Fruit fly (Drosophila melanogaster) whole organism, embryonic: ENCODE results near the gene CG32192.

Experiments used
- Adf1 ChIP-seq: fragments of 200-800 bp; sonication (Bioruptor generic); IDR thresholded peaks from 2 replicates; pipeline ENCODE4 v1.3.6; 2022; ENCODE audit warnings: missing biosample characterization, missing genetic modification characterization
- B-H2 ChIP-seq: fragments of 200-800 bp; sonication (Bioruptor generic); optimal IDR thresholded peaks from 2 replicates; lab custom pipeline; 2018; ENCODE audit warnings: missing biosample characterization, mild to moderate bottlenecking, missing genetic modification characterization
- CG11560 ChIP-seq: fragments of 200-800 bp; sonication (Bioruptor generic); IDR thresholded peaks from 3 replicates; pipeline ENCODE4 v1.3.6; 2022; ENCODE audit warnings: missing biosample characterization, missing genetic modification characterization
- CG12299 ChIP-seq: fragments of 200-800 bp; sonication (Bioruptor generic); optimal IDR thresholded peaks from 2 replicates; lab custom pipeline; 2018; ENCODE audit warnings: missing biosample characterization, mild to moderate bottlenecking, missing genetic modification characterization
- CG12744 ChIP-seq: fragments of 200-800 bp; sonication (Bioruptor generic); optimal IDR thresholded peaks from 2 replicates; lab custom pipeline; 2016; ENCODE audit warnings: missing biosample characterization, missing genetic modification characterization
- CG13123 ChIP-seq: fragments of 200-800 bp; sonication (Bioruptor generic); optimal IDR thresholded peaks from 2 replicates; lab custom pipeline; 2016; ENCODE audit warnings: missing biosample characterization, missing genetic modification characterization
- CG14965 ChIP-seq: fragments of 200-800 bp; sonication (Bioruptor generic); optimal IDR thresholded peaks from 2 replicates; lab custom pipeline; 2016; ENCODE audit warnings: missing biosample characterization, missing genetic modification characterization, borderline replicate concordance
- CG15073 ChIP-seq: fragments of 200-800 bp; sonication (Bioruptor generic); optimal IDR thresholded peaks from 2 replicates; lab custom pipeline; 2016; ENCODE audit warnings: missing biosample characterization, missing genetic modification characterization
- CG17186 ChIP-seq: fragments of 200-800 bp; sonication (Bioruptor generic); optimal IDR thresholded peaks from 3 replicates; lab custom pipeline; 2017; ENCODE audit warnings: missing biosample characterization, missing genetic modification reagents, missing genetic modification characterization
- CG17328 ChIP-seq: fragments of 200-800 bp; sonication (Bioruptor generic); IDR thresholded peaks from 2 replicates; pipeline ENCODE4 v1.3.6; 2022; ENCODE audit warnings: missing biosample characterization, missing genetic modification characterization
- CG1792 ChIP-seq: fragments of 200-800 bp; sonication (Bioruptor generic); optimal IDR thresholded peaks from 2 replicates; lab custom pipeline; 2016; ENCODE audit warnings: missing biosample characterization, missing genetic modification characterization
- CG2712 ChIP-seq: fragments of 200-800 bp; optimal IDR thresholded peaks from 3 replicates; lab custom pipeline; 2019; ENCODE audit warnings: missing biosample characterization, mild to moderate bottlenecking, missing genetic modification characterization, moderate library complexity
- CG30020 ChIP-seq: fragments of 200-800 bp; optimal IDR thresholded peaks from 2 replicates; lab custom pipeline; 2019; ENCODE audit warnings: missing biosample characterization, mild to moderate bottlenecking, missing genetic modification characterization, moderate library complexity
- CG30431 ChIP-seq: fragments of 200-800 bp; sonication (Bioruptor generic); optimal IDR thresholded peaks from 2 replicates; lab custom pipeline; 2017; ENCODE audit warnings: missing biosample characterization, missing genetic modification characterization
- CG8089 ChIP-seq: fragments of 200-800 bp; sonication (Bioruptor generic); optimal IDR thresholded peaks from 3 replicates; lab custom pipeline; 2016; ENCODE audit warnings: missing biosample characterization, missing genetic modification characterization
- CG8281 ChIP-seq: fragments of 200-800 bp; sonication (Bioruptor generic); optimal IDR thresholded peaks from 2 replicates; lab custom pipeline; 2018; ENCODE audit warnings: missing biosample characterization, mild to moderate bottlenecking, missing genetic modification characterization, moderate library complexity
- CG8359 ChIP-seq: fragments of 200-800 bp; sonication (Bioruptor generic); optimal IDR thresholded peaks from 2 replicates; lab custom pipeline; 2017; ENCODE audit warnings: missing biosample characterization, mild to moderate bottlenecking, missing genetic modification characterization, borderline replicate concordance
- CG8765 ChIP-seq: fragments of 200-800 bp; sonication (Bioruptor generic); IDR thresholded peaks from 2 replicates; pipeline ENCODE4 v1.3.6; 2022; ENCODE audit warnings: missing biosample characterization, missing genetic modification characterization
- CG9437 ChIP-seq: fragments of 200-800 bp; sonication (Bioruptor generic); optimal IDR thresholded peaks from 2 replicates; lab custom pipeline; 2018; ENCODE audit warnings: missing biosample characterization, mild to moderate bottlenecking, missing genetic modification characterization
- Dfd ChIP-seq, 2 experiments: fragments of >200 bp; optimal IDR thresholded peaks; 2 replicates each; lab custom pipeline; 2017; ENCODE audit warnings: missing biosample characterization in 2 of 2, missing genetic modification characterization in 2 of 2
- Fer2 ChIP-seq: fragments of 200-800 bp; sonication (Bioruptor generic); optimal IDR thresholded peaks from 2 replicates; lab custom pipeline; 2018; ENCODE audit warnings: missing biosample characterization, mild to moderate bottlenecking, missing genetic modification characterization, moderate library complexity
- Gug ChIP-seq: fragments of 200-800 bp; sonication (Bioruptor generic); IDR thresholded peaks from 4 replicates; pipeline ENCODE4 v1.3.6; 2022; ENCODE audit warnings: missing biosample characterization, missing genetic modification characterization
- Hsf ChIP-seq: fragments of 200-800 bp; sonication (Bioruptor generic); optimal IDR thresholded peaks from 3 replicates; lab custom pipeline; 2016; ENCODE audit warnings: missing biosample characterization, missing genetic modification characterization
- Kr ChIP-seq: fragments of 200-800 bp; sonication (Bioruptor generic); optimal IDR thresholded peaks from 2 replicates; lab custom pipeline; 2017; ENCODE audit warnings: missing biosample characterization, mild to moderate bottlenecking, missing genetic modification characterization
- Myb ChIP-seq: fragments of 200-800 bp; sonication (Bioruptor generic); optimal IDR thresholded peaks from 2 replicates; lab custom pipeline; 2016; ENCODE audit warnings: missing biosample characterization, missing genetic modification characterization
- NK7.1 ChIP-seq: fragments of 200-800 bp; sonication (Bioruptor generic); optimal IDR thresholded peaks from 3 replicates; lab custom pipeline; 2016; ENCODE audit warnings: missing biosample characterization, missing genetic modification characterization
- Oli ChIP-seq: fragments of 200-800 bp; sonication (Bioruptor generic); optimal IDR thresholded peaks from 2 replicates; lab custom pipeline; 2018; ENCODE audit warnings: missing biosample characterization, mild to moderate bottlenecking, missing genetic modification characterization, moderate library complexity
- Rx ChIP-seq: fragments of 200-800 bp; sonication (Bioruptor generic); IDR thresholded peaks from 2 replicates; pipeline ENCODE4 v1.3.6; 2022; ENCODE audit warnings: missing biosample characterization, missing genetic modification characterization
- Sin3A ChIP-seq: fragments of >200 bp; optimal IDR thresholded peaks from 2 replicates; lab custom pipeline; 2018
- Sox102F ChIP-seq: fragments of 200-800 bp; sonication (Bioruptor generic); optimal IDR thresholded peaks from 2 replicates; lab custom pipeline; 2018; ENCODE audit warnings: missing biosample characterization, mild to moderate bottlenecking, missing genetic modification characterization, moderate library complexity
- Sry-δ ChIP-seq: fragments of 200-800 bp; sonication (Bioruptor generic); optimal IDR thresholded peaks from 2 replicates; lab custom pipeline; 2016; ENCODE audit warnings: missing biosample characterization, missing genetic modification characterization
- Xbp1 ChIP-seq: fragments of 200-800 bp; sonication (Bioruptor generic); optimal IDR thresholded peaks from 3 replicates; lab custom pipeline; 2016; ENCODE audit warnings: missing biosample characterization, mild to moderate bottlenecking, missing genetic modification characterization
- ase ChIP-seq: fragments of 200-800 bp; sonication (Bioruptor generic); IDR thresholded peaks from 3 replicates; pipeline ENCODE4 v1.3.6; 2022; ENCODE audit warnings: missing biosample characterization, missing genetic modification characterization
- cas ChIP-seq: fragments of 200-800 bp; sonication (Bioruptor generic); IDR thresholded peaks from 2 replicates; pipeline ENCODE4 v1.3.6; 2022; ENCODE audit warnings: missing biosample characterization, missing genetic modification characterization
- disco-r ChIP-seq: fragments of 200-800 bp; sonication (Bioruptor generic); optimal IDR thresholded peaks from 2 replicates; lab custom pipeline; 2016; ENCODE audit warnings: missing biosample characterization, missing genetic modification characterization
- dmrt99B ChIP-seq: fragments of 200-800 bp; sonication (Bioruptor generic); optimal IDR thresholded peaks from 2 replicates; lab custom pipeline; 2018; ENCODE audit warnings: missing biosample characterization, mild to moderate bottlenecking, missing genetic modification characterization, moderate library complexity
- fu2 ChIP-seq: fragments of 200-800 bp; sonication (Bioruptor generic); optimal IDR thresholded peaks from 2 replicates; lab custom pipeline; 2016; ENCODE audit warnings: missing biosample characterization, missing genetic modification characterization
- gcm ChIP-seq: fragments of 200-800 bp; sonication (Bioruptor generic); optimal IDR thresholded peaks from 2 replicates; lab custom pipeline; 2019; ENCODE audit warnings: missing biosample characterization, mild to moderate bottlenecking, missing genetic modification characterization, moderate library complexity
- gcm2 ChIP-seq: fragments of 200-800 bp; sonication (Bioruptor generic); optimal IDR thresholded peaks from 2 replicates; lab custom pipeline; 2016; ENCODE audit warnings: missing biosample characterization, missing genetic modification characterization
- kay ChIP-seq: fragments of 200-800 bp; sonication (Bioruptor generic); optimal IDR thresholded peaks from 2 replicates; lab custom pipeline; 2016; ENCODE audit warnings: missing biosample characterization, missing genetic modification characterization
- lov ChIP-seq, 2 experiments: fragments of 200-800 bp in 1 of 2; fragments of >200 bp in 1 of 2; sonication (Bioruptor generic) in 1 of 2; IDR thresholded peaks in 1 of 2; optimal IDR thresholded peaks in 1 of 2; 2 replicates in 1 of 2; 3 replicates in 1 of 2; pipeline versions ENCODE4 v1.3.6 to Lab custom; 2017 to 2022; ENCODE audit warnings: missing biosample characterization in 1 of 2, missing genetic modification characterization in 1 of 2
- org-1 ChIP-seq: fragments of 200-800 bp; sonication (Bioruptor generic); optimal IDR thresholded peaks from 2 replicates; lab custom pipeline; 2017; ENCODE audit warnings: missing biosample characterization, missing genetic modification characterization
- pb ChIP-seq: fragments of 200-800 bp; sonication (Bioruptor generic); optimal IDR thresholded peaks from 3 replicates; lab custom pipeline; 2016; ENCODE audit warnings: missing biosample characterization, missing genetic modification characterization
- prd ChIP-seq, 3 experiments: fragments of >200 bp in 2 of 3; fragments of 200-800 bp in 1 of 3; sonication (Bioruptor generic) in 1 of 3; optimal IDR thresholded peaks in 2 of 3; IDR thresholded peaks in 1 of 3; 2 replicates in 2 of 3; 3 replicates in 1 of 3; pipeline versions ENCODE4 v1.3.6 to Lab custom; 2017 to 2022; ENCODE audit warnings: missing biosample characterization in 1 of 3, missing genetic modification characterization in 1 of 3
- pum ChIP-seq: fragments of 200-800 bp; sonication (Bioruptor generic); optimal IDR thresholded peaks from 2 replicates; lab custom pipeline; 2016; ENCODE audit warnings: missing biosample characterization, missing genetic modification characterization
- sima ChIP-seq: fragments of 200-800 bp; sonication (Bioruptor generic); optimal IDR thresholded peaks from 2 replicates; lab custom pipeline; 2016; ENCODE audit warnings: missing biosample characterization, missing genetic modification characterization
- stwl ChIP-seq: fragments of 200-800 bp; sonication (Bioruptor generic); optimal IDR thresholded peaks from 3 replicates; lab custom pipeline; 2018; ENCODE audit warnings: missing biosample characterization, mild to moderate bottlenecking, missing genetic modification characterization, moderate library complexity
- unc-4 ChIP-seq: fragments of 200-800 bp; sonication (Bioruptor generic); IDR thresholded peaks from 2 replicates; pipeline ENCODE4 v1.3.6; 2022; ENCODE audit warnings: missing biosample characterization, missing genetic modification characterization; ENCODE audit not compliant: partially characterized antibody
- unpg ChIP-seq: fragments of 200-800 bp; sonication (Bioruptor generic); optimal IDR thresholded peaks from 3 replicates; lab custom pipeline; 2018; ENCODE audit warnings: missing biosample characterization, mild to moderate bottlenecking, missing genetic modification characterization, moderate library complexity

Gene CG32192

DNA sequence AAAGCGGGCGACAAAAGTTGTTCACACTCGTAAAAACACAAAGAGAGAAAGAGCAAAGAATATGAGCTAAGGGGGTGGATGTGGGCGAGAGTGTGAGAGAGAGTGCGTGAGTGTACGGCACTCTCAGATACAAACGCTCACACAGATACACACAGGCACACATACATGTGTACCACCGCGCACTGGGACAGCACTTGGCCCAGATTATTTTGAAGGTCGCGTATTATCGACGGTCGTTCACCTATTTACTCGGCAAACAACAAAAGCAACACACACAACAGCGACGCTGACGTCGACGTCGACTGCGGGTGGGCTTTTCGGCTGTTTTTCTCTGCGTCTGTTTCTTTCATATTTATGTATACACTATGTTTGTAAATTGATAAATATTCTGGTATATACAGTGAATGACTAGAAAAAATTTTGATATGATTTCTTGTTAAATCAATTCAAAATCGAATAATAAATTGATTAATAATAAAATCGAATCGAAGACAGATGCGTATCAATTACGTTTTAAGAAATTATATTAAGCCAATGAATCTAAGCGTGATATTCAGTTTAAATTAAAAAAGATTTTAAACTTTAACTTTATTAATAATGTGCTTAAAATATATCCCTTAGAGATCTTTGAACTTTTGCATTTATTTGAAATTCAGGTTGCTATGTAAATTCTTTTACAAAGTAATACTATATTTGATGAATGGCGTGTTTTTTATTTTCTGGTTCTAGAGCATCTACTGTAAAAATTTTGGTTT is 10.4 kb upstream of the CG32192 start (continued):
- peak; percentile 31 for TF ChIP-seq CG17186 (GFP tag; lab: Kevin White, UChicago)
- no peak for TF ChIP-seq lov (optimal IDR thresholded peaks at IDR 0.05; lab: Kevin White, UChicago)
- peak; percentile 84 for TF ChIP-seq lov (GFP tag; IDR thresholded peaks at IDR 0.05; lab: Robert Waterston, UW)
- peak; percentile 13 for TF ChIP-seq pum (GFP tag; lab: Kevin White, UChicago)
- peak; percentile 51 for TF ChIP-seq CG12744
- no peak for TF ChIP-seq Sin3A
- peak; percentile 34 for TF ChIP-seq CG30431 (GFP tag; lab: Kevin White, UChicago)
- TF ChIP-seq CG8089 (GFP tag; lab: Kevin White, UChicago): peak; percentile 79
- TF ChIP-seq unc-4 (GFP tag; lab: Robert Waterston, UW): no peak
- peak; percentile 35 for TF ChIP-seq Sry-δ (GFP tag; lab: Kevin White, UChicago)
- TF ChIP-seq disco-r: peak; percentile 70
- peak; percentile 43 for TF ChIP-seq CG8281
- peak; percentile 85 for TF ChIP-seq Kr (GFP tag; lab: Kevin White, UChicago)
- no peak for TF ChIP-seq CG11560 (tag; lab: Robert Waterston, UW)
- TF ChIP-seq org-1 (GFP tag; lab: Kevin White, UChicago): peak; percentile 74
- peak; percentile 62 for TF ChIP-seq CG14965
- peak; percentile 17 for TF ChIP-seq Oli (tag; lab: Kevin White, UChicago)
- no peak for TF ChIP-seq prd (optimal IDR thresholded peaks at IDR 0.05; lab: Kevin White, UChicago)
- TF ChIP-seq prd (GFP tag; IDR thresholded peaks at IDR 0.05; lab: Robert Waterston, UW): peak; percentile 42; the same call in 1 of the 3 replicates
- TF ChIP-seq gcm2 (GFP tag; lab: Kevin White, UChicago): peak; percentile 69
- peak; percentile 25 for TF ChIP-seq pb (GFP tag; lab: Kevin White, UChicago)
- peak; percentile 66 for TF ChIP-seq gcm (GFP tag; lab: Kevin White, UChicago)
- TF ChIP-seq ase (GFP tag; lab: Robert Waterston, UW): no peak
- peak; percentile 23 for TF ChIP-seq Hsf
- TF ChIP-seq dmrt99B (tag; lab: Kevin White, UChicago): peak; percentile 55
- no peak for TF ChIP-seq Dfd (GFP tag; optimal IDR thresholded peaks at IDR 0.05; lab: Kevin White, UChicago)
- TF ChIP-seq Fer2 (tag; lab: Kevin White, UChicago): peak; percentile 35
- peak; percentile 73 for TF ChIP-seq CG1792 (GFP tag; lab: Kevin White, UChicago)
- TF ChIP-seq CG17328: peak; percentile 78
- TF ChIP-seq stwl (tag; lab: Kevin White, UChicago): peak; percentile 34
- no peak; the same call in 3 of the 4 replicates for TF ChIP-seq Gug
- no peak for TF ChIP-seq Rx (GFP tag; lab: Robert Waterston, UW)
- no peak for TF ChIP-seq CG15073
- TF ChIP-seq cas (GFP tag; lab: Robert Waterston, UW): no peak
- TF ChIP-seq CG12299 (tag; lab: Kevin White, UChicago): peak; percentile 59
- peak; percentile 99 for TF ChIP-seq Adf1 (GFP tag; lab: Robert Waterston, UW)
- no peak for TF ChIP-seq CG30020 (tag; lab: Kevin White, UChicago)
- TF ChIP-seq kay (GFP tag; lab: Kevin White, UChicago): peak; percentile 68
- TF ChIP-seq CG13123 (GFP tag; lab: Kevin White, UChicago): peak; percentile 64
- TF ChIP-seq B-H2 (GFP tag; lab: Kevin White, UChicago): peak; percentile 48
- peak; percentile 45 for TF ChIP-seq CG8359 (GFP tag; lab: Kevin White, UChicago)
- peak; percentile 68 for TF ChIP-seq Sox102F (GFP tag; lab: Kevin White, UChicago)
- TF ChIP-seq CG9437 (GFP tag; lab: Kevin White, UChicago): peak; percentile 64
- peak; percentile 54 for TF ChIP-seq CG2712
- no peak for TF ChIP-seq CG8765
- no peak for TF ChIP-seq Myb
- TF ChIP-seq sima (GFP tag; lab: Kevin White, UChicago): peak; percentile 45
- TF ChIP-seq fu2 (GFP tag; lab: Kevin White, UChicago): no peak
- peak; percentile 1 for TF ChIP-seq NK7.1 (GFP tag; lab: Kevin White, UChicago)
- peak; percentile 66 for TF ChIP-seq unpg (GFP tag; lab: Kevin White, UChicago)
- TF ChIP-seq Xbp1 (GFP tag; lab: Kevin White, UChicago): no peak
